Fruit fly (Drosophila melanogaster) whole organism, embryonic: ENCODE data around the gene CG9328.

Experiments
- Bdp1 ChIP-seq: fragments of 200-800 bp; sonication (Bioruptor generic); optimal IDR thresholded peaks from 3 replicates; lab custom pipeline; 2016; ENCODE audit warnings: missing biosample characterization, missing genetic modification characterization
- CG10543 ChIP-seq: fragments of 200-800 bp; sonication (Bioruptor generic); optimal IDR thresholded peaks from 3 replicates; lab custom pipeline; 2017; ENCODE audit warnings: missing biosample characterization, mild to moderate bottlenecking, missing genetic modification characterization, moderate library complexity
- CG11085 ChIP-seq: fragments of 200-800 bp; sonication (Bioruptor generic); IDR thresholded peaks from 2 replicates; pipeline ENCODE4 v1.3.6; 2022; ENCODE audit warnings: missing biosample characterization, missing genetic modification characterization
- CG11504 ChIP-seq: fragments of 200-800 bp; sonication (Bioruptor generic); optimal IDR thresholded peaks from 3 replicates; lab custom pipeline; 2019; ENCODE audit warnings: missing biosample characterization, mild to moderate bottlenecking, missing genetic modification characterization, moderate library complexity
- CG11695 ChIP-seq: fragments of 200-800 bp; sonication (Bioruptor generic); IDR thresholded peaks from 3 replicates; pipeline ENCODE4 v1.3.6; 2022; ENCODE audit warnings: missing biosample characterization, missing genetic modification characterization
- CG14050 ChIP-seq: fragments of 200-800 bp; sonication (Bioruptor generic); IDR thresholded peaks from 3 replicates; pipeline ENCODE4 v1.3.6; 2022; ENCODE audit warnings: missing biosample characterization, missing genetic modification characterization
- CG14667 ChIP-seq: fragments of 200-800 bp; sonication (Bioruptor generic); IDR thresholded peaks from 2 replicates; pipeline ENCODE4 v1.3.6; 2022; ENCODE audit warnings: missing biosample characterization, missing genetic modification characterization
- CG14710 ChIP-seq: fragments of 200-800 bp; sonication (Bioruptor generic); optimal IDR thresholded peaks from 3 replicates; lab custom pipeline; 2019; ENCODE audit warnings: missing biosample characterization, mild to moderate bottlenecking, missing genetic modification characterization, moderate library complexity
- CG14860 ChIP-seq: fragments of 200-800 bp; sonication (Bioruptor generic); IDR thresholded peaks from 3 replicates; pipeline ENCODE4 v1.3.6; 2022; ENCODE audit warnings: missing biosample characterization, missing genetic modification characterization; ENCODE audit not compliant: partially characterized antibody
- CG15601 ChIP-seq: fragments of 200-800 bp; sonication (Bioruptor generic); optimal IDR thresholded peaks from 3 replicates; lab custom pipeline; 2019; ENCODE audit warnings: missing biosample characterization, mild to moderate bottlenecking, missing genetic modification characterization, moderate library complexity
- CG17568 ChIP-seq: fragments of 200-800 bp; sonication (Bioruptor generic); optimal IDR thresholded peaks from 2 replicates; lab custom pipeline; 2018; ENCODE audit warnings: missing biosample characterization, mild to moderate bottlenecking, missing genetic modification characterization, moderate library complexity
- CG17912 ChIP-seq: fragments of 200-800 bp; sonication (Bioruptor generic); optimal IDR thresholded peaks from 2 replicates; lab custom pipeline; 2018; ENCODE audit warnings: missing biosample characterization, mild to moderate bottlenecking, missing genetic modification characterization
- CG1832 ChIP-seq: fragments of 200-800 bp; sonication (Bioruptor generic); optimal IDR thresholded peaks from 2 replicates; lab custom pipeline; 2017; ENCODE audit warnings: missing biosample characterization, mild to moderate bottlenecking, missing genetic modification characterization, inconsistent platforms
- CG2116 ChIP-seq: fragments of 200-800 bp; sonication (Bioruptor generic); optimal IDR thresholded peaks from 3 replicates; lab custom pipeline; 2018; ENCODE audit warnings: missing biosample characterization, mild to moderate bottlenecking, missing genetic modification characterization
- CG2129 ChIP-seq: fragments of 200-800 bp; sonication (Bioruptor generic); IDR thresholded peaks from 2 replicates; pipeline ENCODE4 v1.3.6; 2022; ENCODE audit warnings: missing biosample characterization, missing genetic modification characterization; ENCODE audit not compliant: partially characterized antibody
- CG34224 ChIP-seq: fragments of 200-800 bp; sonication (Bioruptor generic); IDR thresholded peaks from 3 replicates; pipeline ENCODE4 v1.3.6; 2022; ENCODE audit warnings: missing biosample characterization, missing genetic modification characterization; ENCODE audit not compliant: partially characterized antibody
- CG3726 ChIP-seq: fragments of 200-800 bp; sonication (Bioruptor generic); IDR thresholded peaks from 3 replicates; pipeline ENCODE4, ENCODE4 v1.3.6; 2022; ENCODE audit warnings: missing biosample characterization, missing genetic modification characterization
- CG42726 ChIP-seq: fragments of 200-800 bp; sonication (Bioruptor generic); IDR thresholded peaks from 2 replicates; pipeline ENCODE4 v1.3.6; 2022; ENCODE audit warnings: missing biosample characterization, missing genetic modification characterization; ENCODE audit not compliant: partially characterized antibody
- CG4360 ChIP-seq: fragments of 200-800 bp; sonication (Bioruptor generic); IDR thresholded peaks from 2 replicates; pipeline ENCODE4 v1.3.6; 2022; ENCODE audit warnings: missing biosample characterization, missing genetic modification characterization
- CG5953 ChIP-seq: fragments of 200-800 bp; sonication (Bioruptor generic); IDR thresholded peaks from 2 replicates; pipeline ENCODE4 v1.3.6; 2022; ENCODE audit warnings: missing biosample characterization, missing genetic modification characterization
- CG7786 ChIP-seq: fragments of 200-800 bp; sonication (Bioruptor generic); optimal IDR thresholded peaks from 2 replicates; lab custom pipeline; 2016; ENCODE audit warnings: missing biosample characterization, missing genetic modification characterization
- CG7963 ChIP-seq: fragments of 200-800 bp; sonication (Bioruptor generic); IDR thresholded peaks from 3 replicates; pipeline ENCODE4 v1.3.6; 2022; ENCODE audit warnings: missing biosample characterization, missing genetic modification characterization; ENCODE audit not compliant: partially characterized antibody
- CG8281 ChIP-seq: fragments of 200-800 bp; sonication (Bioruptor generic); optimal IDR thresholded peaks from 2 replicates; lab custom pipeline; 2018; ENCODE audit warnings: missing biosample characterization, mild to moderate bottlenecking, missing genetic modification characterization, moderate library complexity
- CG8765 ChIP-seq: fragments of 200-800 bp; sonication (Bioruptor generic); IDR thresholded peaks from 2 replicates; pipeline ENCODE4 v1.3.6; 2022; ENCODE audit warnings: missing biosample characterization, missing genetic modification characterization
- CG8944 ChIP-seq: fragments of 200-800 bp; sonication (Bioruptor generic); optimal IDR thresholded peaks from 3 replicates; lab custom pipeline; 2016; ENCODE audit warnings: missing biosample characterization, missing genetic modification characterization
- D19A ChIP-seq: fragments of 200-800 bp; optimal IDR thresholded peaks from 3 replicates; lab custom pipeline; 2019; ENCODE audit warnings: missing biosample characterization, mild to moderate bottlenecking, missing genetic modification characterization, moderate library complexity
- Doc3 ChIP-seq: fragments of 200-800 bp; sonication (Bioruptor generic); IDR thresholded peaks from 3 replicates; pipeline ENCODE4 v1.3.6; 2022; ENCODE audit warnings: missing biosample characterization, missing genetic modification characterization; ENCODE audit not compliant: partially characterized antibody
- Elba2 ChIP-seq: fragments of 200-800 bp; sonication (Bioruptor generic); optimal IDR thresholded peaks from 3 replicates; lab custom pipeline; 2016; ENCODE audit warnings: missing biosample characterization, missing genetic modification characterization
- Lim3 ChIP-seq: fragments of 200-800 bp; sonication (Bioruptor generic); IDR thresholded peaks from 2 replicates; pipeline ENCODE4 v1.3.6; 2022; ENCODE audit warnings: missing biosample characterization, missing genetic modification characterization
- Ptx1 ChIP-seq: fragments of 200-800 bp; sonication (Bioruptor generic); IDR thresholded peaks from 2 replicates; pipeline ENCODE4 v1.3.6; 2022; ENCODE audit warnings: missing biosample characterization, missing genetic modification characterization
- Sry-β ChIP-seq: fragments of 200-800 bp; sonication (Bioruptor generic); optimal IDR thresholded peaks from 2 replicates; lab custom pipeline; 2018; ENCODE audit warnings: missing biosample characterization, mild to moderate bottlenecking, missing genetic modification characterization, moderate library complexity
- ash1 ChIP-seq: fragments of 200-800 bp; sonication (Bioruptor generic); optimal IDR thresholded peaks from 2 replicates; lab custom pipeline; 2018; ENCODE audit warnings: missing biosample characterization, mild to moderate bottlenecking, missing genetic modification characterization
- bigmax ChIP-seq: fragments of 200-800 bp; sonication (Bioruptor generic); optimal IDR thresholded peaks from 2 replicates; lab custom pipeline; 2018; ENCODE audit warnings: missing biosample characterization, mild to moderate bottlenecking, missing genetic modification characterization
- cad ChIP-seq: fragments of >200 bp; optimal IDR thresholded peaks from 2 replicates; lab custom pipeline; 2017; ENCODE audit warnings: missing biosample characterization, missing genetic modification characterization
- chm ChIP-seq: fragments of 200-800 bp; sonication (Bioruptor generic); IDR thresholded peaks from 2 replicates; pipeline ENCODE4 v1.3.6; 2022; ENCODE audit warnings: missing biosample characterization, missing genetic modification characterization
- da ChIP-seq: fragments of 200-800 bp; sonication (Bioruptor generic); optimal IDR thresholded peaks from 2 replicates; lab custom pipeline; 2016; ENCODE audit warnings: missing biosample characterization, missing genetic modification characterization
- esg ChIP-seq: fragments of 200-800 bp; sonication (Bioruptor generic); conservative IDR thresholded peaks from 2 replicates; pipeline ENCODE4 v1.3.6; 2022; ENCODE audit warnings: missing biosample characterization, missing genetic modification characterization
- ftz-f1 ChIP-seq: fragments of 200-800 bp; sonication (Bioruptor generic); optimal IDR thresholded peaks from 2 replicates; lab custom pipeline; 2016; ENCODE audit warnings: missing biosample characterization, missing genetic modification characterization
- grn ChIP-seq: fragments of 200-800 bp; sonication (Bioruptor generic); optimal IDR thresholded peaks from 3 replicates; lab custom pipeline; 2017; ENCODE audit warnings: missing biosample characterization, missing genetic modification characterization
- her ChIP-seq: fragments of 200-800 bp; sonication (Bioruptor generic); optimal IDR thresholded peaks from 2 replicates; lab custom pipeline; 2016; ENCODE audit warnings: missing biosample characterization, missing genetic modification characterization
- kah ChIP-seq: fragments of 200-800 bp; sonication (Bioruptor generic); optimal IDR thresholded peaks from 2 replicates; lab custom pipeline; 2018; ENCODE audit warnings: missing biosample characterization, mild to moderate bottlenecking, missing genetic modification characterization
- lilli ChIP-seq: fragments of 200-800 bp; sonication (Bioruptor generic); optimal IDR thresholded peaks from 3 replicates; lab custom pipeline; 2016; ENCODE audit warnings: missing biosample characterization, missing genetic modification characterization
- mam ChIP-seq: fragments of 200-800 bp; sonication (Bioruptor generic); optimal IDR thresholded peaks from 3 replicates; lab custom pipeline; 2016; ENCODE audit warnings: missing biosample characterization, missing genetic modification characterization
- otp ChIP-seq: fragments of 200-800 bp; sonication (Bioruptor generic); IDR thresholded peaks from 3 replicates; pipeline ENCODE4, ENCODE4 v1.3.6; 2022; ENCODE audit warnings: missing biosample characterization, missing genetic modification characterization
- pros ChIP-seq: fragments of 200-800 bp; sonication (Bioruptor generic); optimal IDR thresholded peaks from 3 replicates; lab custom pipeline; 2019; ENCODE audit warnings: missing biosample characterization, mild to moderate bottlenecking, missing genetic modification characterization, moderate library complexity
- sens-2 ChIP-seq: fragments of 200-800 bp; sonication (Bioruptor generic); IDR thresholded peaks from 2 replicates; pipeline ENCODE4 v1.3.6; 2022; ENCODE audit warnings: missing biosample characterization, missing genetic modification characterization
- sob ChIP-seq: fragments of 200-800 bp; sonication (Bioruptor generic); IDR thresholded peaks from 2 replicates; pipeline ENCODE4 v1.3.6; 2022; ENCODE audit warnings: missing biosample characterization, missing genetic modification characterization
- tll ChIP-seq, 2 experiments: fragments of 200-800 bp in 1 of 2; fragments of >200 bp in 1 of 2; sonication (Bioruptor generic) in 1 of 2; optimal IDR thresholded peaks; 2 replicates each; lab custom pipeline; 2017 to 2019; ENCODE audit warnings: missing biosample characterization in 2 of 2, missing genetic modification characterization in 2 of 2, mild to moderate bottlenecking in 1 of 2, moderate library complexity in 1 of 2
- toy ChIP-seq: fragments of 200-800 bp; sonication (Bioruptor generic); IDR thresholded peaks from 2 replicates; pipeline ENCODE4 v1.3.6; 2022; ENCODE audit warnings: missing biosample characterization, missing genetic modification characterization
- vnd ChIP-seq: fragments of 200-800 bp; sonication (Bioruptor generic); IDR thresholded peaks from 3 replicates; pipeline ENCODE4 v1.3.6; 2022; ENCODE audit warnings: missing biosample characterization, missing genetic modification characterization; ENCODE audit not compliant: partially characterized antibody
- wor ChIP-seq: fragments of 200-800 bp; sonication (Bioruptor generic); IDR thresholded peaks from 2 replicates; pipeline ENCODE4 v1.3.6; 2022; ENCODE audit warnings: missing biosample characterization, missing genetic modification characterization
- zfh1 ChIP-seq: fragments of 200-800 bp; sonication (Bioruptor generic); IDR thresholded peaks from 3 replicates; pipeline ENCODE4 v1.3.6; 2022; ENCODE audit warnings: missing biosample characterization, missing genetic modification characterization

Gene CG9328

DNA sequence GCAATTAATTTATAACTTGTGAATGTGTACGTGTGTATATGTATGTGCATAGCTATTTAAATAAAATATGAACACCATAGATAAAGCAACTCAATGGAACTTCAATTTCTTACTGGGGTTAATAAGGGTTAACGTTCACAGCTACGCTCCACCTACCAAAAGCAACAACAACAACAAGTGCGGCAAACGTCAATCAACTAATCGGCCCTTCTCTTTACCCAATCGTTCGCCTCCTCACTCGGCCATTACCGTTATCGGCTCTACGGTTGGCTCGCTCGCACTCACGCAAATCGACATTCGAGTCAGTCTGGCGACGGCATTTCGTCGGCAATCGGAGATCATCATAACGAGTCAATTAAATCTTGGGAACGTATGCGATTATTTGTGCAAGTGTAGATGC, 14.5 kb upstream of the CG9328 start (continued):
- no peak for TF ChIP-seq CG14667
- no peak for TF ChIP-seq CG11695 (GFP tag; lab: Robert Waterston, UW)
- TF ChIP-seq CG10543 = no peak
- TF ChIP-seq CG11504 (tag; lab: Kevin White, UChicago) = no peak
- no peak for TF ChIP-seq vnd
- TF ChIP-seq CG14710 (tag; lab: Kevin White, UChicago) = no peak
- no peak for TF ChIP-seq her (GFP tag; lab: Kevin White, UChicago)
- TF ChIP-seq bigmax = no peak
- no peak for TF ChIP-seq CG2116 (GFP tag; lab: Kevin White, UChicago)
- TF ChIP-seq sens-2 (GFP tag; lab: Robert Waterston, UW) = no peak
- peak; percentile 33 for TF ChIP-seq cad (GFP tag; lab: Kevin White, UChicago)
- no peak for TF ChIP-seq da
- no peak for TF ChIP-seq CG8281 (tag; lab: Kevin White, UChicago)
- no peak for TF ChIP-seq Bdp1 (GFP tag; lab: Kevin White, UChicago)
- TF ChIP-seq lilli (GFP tag; lab: Kevin White, UChicago) = no peak
- no peak for TF ChIP-seq esg (GFP tag; lab: Robert Waterston, UW)
- no peak for TF ChIP-seq mam
- no peak for TF ChIP-seq CG2129 (GFP tag; lab: Robert Waterston, UW)
- 0 out of 3 replicates have a peak, but pooled peaks have one; percentile 33 for TF ChIP-seq zfh1 (GFP tag; lab: Robert Waterston, UW)
- TF ChIP-seq ftz-f1 (GFP tag; lab: Kevin White, UChicago) = no peak
- TF ChIP-seq Elba2 = no peak
- TF ChIP-seq D19A (tag; lab: Kevin White, UChicago) = no peak
- no peak for TF ChIP-seq Sry-β
- TF ChIP-seq CG7786 (GFP tag; lab: Kevin White, UChicago) = no peak
- peak; percentile 7; the same call in 1 of the 2 replicates for TF ChIP-seq sob (GFP tag; lab: Robert Waterston, UW)
- TF ChIP-seq otp = no peak
- TF ChIP-seq CG4360 (GFP tag; lab: Robert Waterston, UW) = peak; percentile 98
- peak; percentile 81 for TF ChIP-seq CG1832 (GFP tag; lab: Kevin White, UChicago)
- TF ChIP-seq ash1 (GFP tag; lab: Kevin White, UChicago) = peak; percentile 81
- peak; percentile 73 for TF ChIP-seq grn (GFP tag; lab: Kevin White, UChicago)
- TF ChIP-seq Lim3 (GFP tag; lab: Robert Waterston, UW) = no peak
- TF ChIP-seq CG15601 (tag; lab: Kevin White, UChicago) = no peak
- no peak for TF ChIP-seq CG14050
- no peak for TF ChIP-seq CG17912 (GFP tag; lab: Kevin White, UChicago)
- TF ChIP-seq CG8944 (GFP tag; lab: Kevin White, UChicago) = no peak
- no peak for TF ChIP-seq CG5953 (GFP tag; lab: Robert Waterston, UW)
- TF ChIP-seq CG34224 (GFP tag; lab: Robert Waterston, UW) = no peak
- TF ChIP-seq CG8765 (GFP tag; lab: Robert Waterston, UW) = no peak
- TF ChIP-seq chm (GFP tag; lab: Robert Waterston, UW) = no peak
- TF ChIP-seq CG42726 (GFP tag; lab: Robert Waterston, UW) = no peak
- no peak for TF ChIP-seq wor
- TF ChIP-seq CG11085 (GFP tag; lab: Robert Waterston, UW) = no peak
- TF ChIP-seq CG7963 (GFP tag; lab: Robert Waterston, UW) = no peak
- TF ChIP-seq Doc3 = no peak
- TF ChIP-seq toy = no peak
- no peak for TF ChIP-seq Ptx1
- TF ChIP-seq CG14860 = no peak
- TF ChIP-seq CG17568 = no peak
- peak in 1 of 2 experiments; percentile 60 for TF ChIP-seq tll (GFP tag; optimal IDR thresholded peaks at IDR 0.05; lab: Kevin White, UChicago)
- no peak for TF ChIP-seq kah (GFP tag; lab: Kevin White, UChicago)
- TF ChIP-seq pros (GFP tag; lab: Kevin White, UChicago) = no peak
- no peak for TF ChIP-seq CG3726 (GFP tag; lab: Robert Waterston, UW)
